Worm (Caenorhabditis elegans) whole organism, L2 larva: ENCODE results near the gene Y49F6B.8.

Source experiments
- R02D3.7 ChIP-seq: fragments of 150-350 bp; optimal IDR thresholded peaks from 2 replicates; lab custom pipeline; 2014; ENCODE audit warnings: missing biosample characterization, missing genetic modification characterization
- lsy-2 ChIP-seq, 2 experiments: fragments of 150-350 bp in 1 of 2; sonication (generic microtip) in 1 of 2; optimal IDR thresholded peaks; 2 replicates each; lab custom pipeline; 2014 to 2017; ENCODE audit warnings: missing biosample characterization in 2 of 2, missing genetic modification characterization in 2 of 2
- skn-1 ChIP-seq: sonication (generic microtip); optimal IDR thresholded peaks from 2 replicates; lab custom pipeline; 2017; ENCODE audit warnings: missing biosample characterization, missing genetic modification characterization
- unc-55 ChIP-seq: fragments of 150-350 bp; sonication (generic microtip); optimal IDR thresholded peaks from 3 replicates; lab custom pipeline; 2014; ENCODE audit warnings: missing biosample characterization, missing genetic modification reagents, missing genetic modification characterization

ce11 chrII:3520988-3521850 is 39.7 kb upstream of the Y49F6B.8 start, which contains the start of gene W09G10.9:
- TF ChIP-seq R02D3.7 (tag; lab: Kevin White, UChicago) (no peak), lsy-2 (tag; optimal IDR thresholded peaks at IDR 0.05; lab: Kevin White, UChicago) (peak; percentile 74 to 78), unc-55 (peak; percentile 60), skn-1 (tag; lab: Kevin White, UChicago) (no peak)
